Worm (Caenorhabditis elegans): ENCODE measurements around the gene ceh-37.

DNA sequence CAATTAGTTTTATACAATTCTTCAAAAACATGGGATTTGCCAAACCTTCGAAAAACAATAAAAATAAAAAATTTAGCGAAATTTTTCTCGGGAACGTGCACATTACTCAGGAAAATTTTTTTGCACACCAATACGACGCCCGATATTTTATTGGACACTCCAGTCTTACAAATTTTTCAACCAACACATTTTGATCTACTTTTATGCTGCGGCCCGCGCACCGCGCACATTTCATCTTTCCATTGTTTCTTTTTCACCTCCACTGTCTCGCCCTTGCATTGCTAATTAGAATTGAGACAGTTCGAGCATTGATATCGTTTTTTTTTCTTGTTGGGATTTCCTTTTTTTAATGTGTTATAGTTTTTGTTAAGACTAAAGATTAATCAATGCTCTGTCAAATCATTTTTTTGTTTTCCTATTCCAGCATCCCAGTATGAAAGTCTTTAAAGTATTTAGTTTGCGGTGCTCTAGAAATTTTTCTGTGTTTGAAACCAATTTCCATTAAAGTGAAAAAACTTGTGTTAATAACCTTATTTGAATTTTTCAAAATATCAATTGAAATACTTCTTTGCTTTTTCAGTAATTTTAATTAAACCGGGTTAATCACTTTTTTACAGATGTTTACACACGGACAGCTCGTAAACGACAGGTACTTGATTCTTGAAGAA, 39.8 kb upstream of the ceh-37 start, which contains the start of gene K04C1.5:
- TF ChIP-seq W03F9.2 (tag; optimal IDR thresholded peaks at IDR 0.05) (no peak), him-1 (tag; optimal IDR thresholded peaks at IDR 0.05) (no peak)
